Fruit fly (Drosophila melanogaster) whole organism: Measurements from ENCODE around the gene Kah.
A peak's percentile ranks its signal among the peaks of the same experiment; 100 is the strongest.

Experiments
- CG8478 ChIP-seq: fragments of >200 bp; optimal IDR thresholded peaks from 2 replicates; lab custom pipeline; 2018; ENCODE audit warnings: inconsistent platforms
- Dll ChIP-seq: fragments of >200 bp; optimal IDR thresholded peaks from 2 replicates; lab custom pipeline; 2017
- EcR ChIP-seq, 2 experiments: fragments of >200 bp; optimal IDR thresholded peaks; 2 replicates each; lab custom pipeline; 2017; ENCODE audit warnings: missing biosample characterization in 2 of 2, missing genetic modification characterization in 2 of 2, missing genetic modification reagents in 2 of 2
- pan ChIP-seq: fragments of >200 bp; optimal IDR thresholded peaks from 2 replicates; lab custom pipeline; 2017
- psq ChIP-seq: fragments of >200 bp; optimal IDR thresholded peaks from 2 replicates; lab custom pipeline; 2017
- usp ChIP-seq: fragments of >200 bp; optimal IDR thresholded peaks from 2 replicates; lab custom pipeline; 2017; ENCODE audit warnings: missing biosample characterization, missing genetic modification characterization, mixed read lengths

The Kah gene

dm6 chr3L:611639-612611, 22.9 kb upstream of the Kah start:
- TF ChIP-seq psq (lab: Kevin White, UChicago): no peak

dm6 chr3L:610765-611164, 21.7 kb upstream of the Kah start:
- TF ChIP-seq CG8478 (no peak), psq (lab: Kevin White, UChicago) (no peak), Dll (lab: Kevin White, UChicago) (no peak), pan (lab: Kevin White, UChicago) (no peak), usp (GFP tag; lab: Kevin White, UChicago) (no peak), EcR (GFP tag; optimal IDR thresholded peaks at IDR 0.05; lab: Kevin White, UChicago) (no peak)

dm6 chr3L:609163-609562, 20.1 kb upstream of the Kah start:
- TF ChIP-seq Dll (lab: Kevin White, UChicago) (no peak), EcR (GFP tag; optimal IDR thresholded peaks at IDR 0.05; lab: Kevin White, UChicago) (no peak), psq (lab: Kevin White, UChicago) (no peak), CG8478 (no peak), usp (GFP tag; lab: Kevin White, UChicago) (no peak), pan (lab: Kevin White, UChicago) (no peak)

- TF ChIP-seq CG8478 (no peak), psq (lab: Kevin White, UChicago) (no peak), Dll (lab: Kevin White, UChicago) (no peak), pan (lab: Kevin White, UChicago) (no peak), EcR (GFP tag; optimal IDR thresholded peaks at IDR 0.05; lab: Kevin White, UChicago) (no peak), usp (GFP tag; lab: Kevin White, UChicago) (no peak)
Measured at dm6 chr3L:608362-608761, 19.3 kb upstream of the Kah start.

dm6 chr3L:607551-608314, 18.7 kb upstream of the Kah start:
- no peak for TF ChIP-seq usp (GFP tag; lab: Kevin White, UChicago)
- no peak for TF ChIP-seq psq (lab: Kevin White, UChicago)
- no peak for TF ChIP-seq pan (lab: Kevin White, UChicago)
- no peak for TF ChIP-seq Dll (lab: Kevin White, UChicago)
- TF ChIP-seq EcR (GFP tag; optimal IDR thresholded peaks at IDR 0.05; lab: Kevin White, UChicago): peak; percentile 48 to 84

dm6 chr3L:606490-607327, 17.6 kb upstream of the Kah start, which contains the start of gene Reg-2:
Reg-2 (minus strand) TSS chr3L:606569.
- TF ChIP-seq Dll (lab: Kevin White, UChicago): no peak
- TF ChIP-seq usp (GFP tag; lab: Kevin White, UChicago): no peak
- TF ChIP-seq CG8478: no peak
- no peak for TF ChIP-seq EcR (GFP tag; optimal IDR thresholded peaks at IDR 0.05; lab: Kevin White, UChicago)

dm6 chr3L:604701-605100, 15.6 kb upstream of the Kah start:
- TF ChIP-seq EcR (GFP tag; optimal IDR thresholded peaks at IDR 0.05; lab: Kevin White, UChicago): no peak
- no peak for TF ChIP-seq Dll (lab: Kevin White, UChicago)
- no peak for TF ChIP-seq pan (lab: Kevin White, UChicago)
- no peak for TF ChIP-seq usp (GFP tag; lab: Kevin White, UChicago)
- no peak for TF ChIP-seq CG8478
- TF ChIP-seq psq (lab: Kevin White, UChicago): no peak

dm6 chr3L:603847-604550, 14.9 kb upstream of the Kah start, which contains the start of gene CG13893:
CG13893 (minus strand) TSS chr3L:604008.
- TF ChIP-seq EcR (GFP tag; optimal IDR thresholded peaks at IDR 0.05; lab: Kevin White, UChicago): no peak
- no peak for TF ChIP-seq CG8478
- TF ChIP-seq psq (lab: Kevin White, UChicago): no peak
- TF ChIP-seq pan (lab: Kevin White, UChicago): peak; percentile 95
- TF ChIP-seq Dll (lab: Kevin White, UChicago): no peak
- TF ChIP-seq usp (GFP tag; lab: Kevin White, UChicago): no peak

- TF ChIP-seq pan (lab: Kevin White, UChicago) (no peak), CG8478 (no peak), Dll (lab: Kevin White, UChicago) (no peak), psq (lab: Kevin White, UChicago) (no peak), EcR (GFP tag; optimal IDR thresholded peaks at IDR 0.05; lab: Kevin White, UChicago) (no peak), usp (GFP tag; lab: Kevin White, UChicago) (no peak)
Measured at dm6 chr3L:603188-603587, 14.1 kb upstream of the Kah start.

dm6 chr3L:602531-602930, 13.5 kb upstream of the Kah start:
- TF ChIP-seq psq (lab: Kevin White, UChicago) (no peak), usp (GFP tag; lab: Kevin White, UChicago) (no peak), CG8478 (no peak), Dll (lab: Kevin White, UChicago) (no peak), EcR (GFP tag; optimal IDR thresholded peaks at IDR 0.05; lab: Kevin White, UChicago) (no peak), pan (lab: Kevin White, UChicago) (no peak)
